Fruit fly (Drosophila melanogaster): Measurements from ENCODE around the gene CG17207.

- TF ChIP-seq CG34367 (tag; optimal IDR thresholded peaks at IDR 0.05) (no peak), CG32121 (GFP tag; IDR thresholded peaks at IDR 0.05) (no peak), Pif1A (GFP tag; optimal IDR thresholded peaks at IDR 0.05) (no peak), CG8159 (tag; optimal IDR thresholded peaks at IDR 0.05) (no peak), Snoo (tag; optimal IDR thresholded peaks at IDR 0.05) (no peak)
Observed at dm6 chr3R:12441008-12441606, 2.2 kb upstream of the CG17207 start.
